Worm (Caenorhabditis elegans) whole organism, young adult: Measurements from ENCODE around the gene fip-2.

Experiments
- B0019.2 ChIP-seq: fragments of 200-800 bp; sonication (Bioruptor generic); conservative IDR thresholded peaks from 2 replicates; pipeline ENCODE4 v1.3.6; 2022; ENCODE audit warnings: missing genetic modification reagents, missing genetic modification characterization, missing compliant biosample characterization
- B0035.1 ChIP-seq: sonication (generic microtip); optimal IDR thresholded peaks from 2 replicates; lab custom pipeline; 2016; ENCODE audit warnings: missing genetic modification characterization, mild to moderate bottlenecking, missing compliant biosample characterization, missing genotype, missing genetic modification reagents
- B0261.1 ChIP-seq: sonication (generic microtip); optimal IDR thresholded peaks from 2 replicates; lab custom pipeline; 2016; ENCODE audit warnings: mild to moderate bottlenecking, missing genetic modification characterization, moderate library complexity, missing compliant biosample characterization
- B0336.3 ChIP-seq: fragments of 200-800 bp; sonication (Bioruptor generic); IDR thresholded peaks from 2 replicates; pipeline ENCODE4 v1.3.6; 2022; ENCODE audit warnings: missing genetic modification characterization, missing compliant biosample characterization
- C17E4.6 ChIP-seq: fragments of 200-800 bp; sonication (Bioruptor generic); IDR thresholded peaks from 2 replicates; pipeline ENCODE4 v1.3.6; 2022; ENCODE audit warnings: missing genetic modification reagents, missing genetic modification characterization, missing compliant biosample characterization
- F37B4.10 ChIP-seq: fragments of 200-800 bp; sonication (Bioruptor generic); IDR thresholded peaks from 2 replicates; pipeline ENCODE4 v1.3.6; 2022; ENCODE audit warnings: missing genetic modification characterization, missing compliant biosample characterization
- F55B11.4 ChIP-seq: sonication (generic microtip); optimal IDR thresholded peaks from 2 replicates; lab custom pipeline; 2016; ENCODE audit warnings: missing compliant biosample characterization, missing genetic modification characterization, borderline replicate concordance; ENCODE audit not compliant: insufficient read depth
- F57A8.1 ChIP-seq: fragments of 200-800 bp; sonication (Bioruptor generic); optimal IDR thresholded peaks from 2 replicates; lab custom pipeline; 2018; ENCODE audit warnings: mild to moderate bottlenecking, missing genetic modification characterization, moderate library complexity, missing compliant biosample characterization
- T07F8.4 ChIP-seq: sonication (generic microtip); optimal IDR thresholded peaks from 2 replicates; lab custom pipeline; 2016; ENCODE audit warnings: mild to moderate bottlenecking, missing genetic modification characterization, moderate library complexity, missing compliant biosample characterization
- Y53F4B.3 ChIP-seq: fragments of 200-800 bp; sonication (Bioruptor generic); IDR thresholded peaks from 2 replicates; pipeline ENCODE4 v1.3.6; 2022; ENCODE audit warnings: missing genetic modification reagents, missing genetic modification characterization, missing compliant biosample characterization
- ZK185.1 ChIP-seq: sonication (generic microtip); optimal IDR thresholded peaks from 2 replicates; lab custom pipeline; 2016; ENCODE audit warnings: mild to moderate bottlenecking, missing genetic modification characterization, missing compliant biosample characterization; ENCODE audit not compliant: poor library complexity, severe bottlenecking
- aptf-3 ChIP-seq: fragments of 200-800 bp; sonication (Bioruptor generic); IDR thresholded peaks from 2 replicates; pipeline ENCODE4 v1.3.6; 2022; ENCODE audit warnings: missing genetic modification characterization, missing compliant biosample characterization
- bed-1 ChIP-seq: fragments of 200-800 bp; sonication (Bioruptor generic); IDR thresholded peaks from 2 replicates; pipeline ENCODE4 v1.3.6; 2022; ENCODE audit warnings: missing genetic modification reagents, missing genetic modification characterization, missing compliant biosample characterization
- cebp-1 ChIP-seq, 2 experiments: fragments of 200-800 bp in 1 of 2; sonication (Bioruptor generic) in 1 of 2; sonication (generic microtip) in 1 of 2; IDR thresholded peaks in 1 of 2; optimal IDR thresholded peaks in 1 of 2; 2 replicates each; pipeline versions ENCODE4 v1.3.6 to Lab custom; 2017 to 2022; ENCODE audit warnings: missing compliant biosample characterization in 2 of 2, missing genetic modification characterization in 2 of 2, mild to moderate bottlenecking in 1 of 2, missing genetic modification reagents in 1 of 2, moderate library complexity in 1 of 2
- cebp-2 ChIP-seq: fragments of 200-800 bp; sonication (Bioruptor generic); IDR thresholded peaks from 2 replicates; pipeline ENCODE4 v1.3.6; 2022; ENCODE audit warnings: missing genetic modification characterization, missing compliant biosample characterization
- ceh-91 ChIP-seq: fragments of 200-800 bp; sonication (Bioruptor generic); IDR thresholded peaks from 2 replicates; pipeline ENCODE4 v1.3.6; 2022; ENCODE audit warnings: missing genetic modification reagents, missing genetic modification characterization, missing compliant biosample characterization
- chd-7 ChIP-seq: sonication (generic microtip); optimal IDR thresholded peaks from 2 replicates; lab custom pipeline; 2016; ENCODE audit warnings: mild to moderate bottlenecking, missing genetic modification characterization, moderate library complexity, missing compliant biosample characterization
- die-1 ChIP-seq: sonication (generic microtip); optimal IDR thresholded peaks from 2 replicates; lab custom pipeline; 2016; ENCODE audit warnings: missing genotype, mild to moderate bottlenecking, missing genetic modification characterization, missing compliant biosample characterization
- dpff-1 ChIP-seq: sonication (generic microtip); optimal IDR thresholded peaks from 2 replicates; lab custom pipeline; 2017; ENCODE audit warnings: mild to moderate bottlenecking, missing genetic modification characterization, missing compliant biosample characterization
- egl-18 ChIP-seq: fragments of 200-800 bp; sonication (Bioruptor generic); IDR thresholded peaks from 2 replicates; pipeline ENCODE4 v1.3.6; 2022; ENCODE audit warnings: missing genetic modification reagents, missing genetic modification characterization, missing compliant biosample characterization
- hmg-20 ChIP-seq: fragments of 200-800 bp; sonication (Bioruptor generic); IDR thresholded peaks from 2 replicates; pipeline ENCODE4 v1.3.6; 2022; ENCODE audit warnings: missing genetic modification reagents, missing genetic modification characterization, missing compliant biosample characterization
- lin-40 ChIP-seq: sonication (generic microtip); optimal IDR thresholded peaks from 2 replicates; lab custom pipeline; 2016; ENCODE audit warnings: missing genetic modification characterization, mild to moderate bottlenecking, missing compliant biosample characterization, missing genotype, missing genetic modification reagents
- madf-6 ChIP-seq: fragments of 200-800 bp; sonication (Bioruptor generic); IDR thresholded peaks from 2 replicates; pipeline ENCODE4 v1.3.6; 2022; ENCODE audit warnings: missing genetic modification reagents, missing genetic modification characterization, missing compliant biosample characterization
- nfya-2 ChIP-seq: fragments of 200-800 bp; sonication (Bioruptor generic); IDR thresholded peaks from 2 replicates; pipeline ENCODE4 v1.3.6; 2022; ENCODE audit warnings: missing genetic modification reagents, missing genetic modification characterization, missing compliant biosample characterization
- nhr-90 ChIP-seq: sonication (generic microtip); optimal IDR thresholded peaks from 2 replicates; lab custom pipeline; 2016; ENCODE audit warnings: missing genotype, mild to moderate bottlenecking, missing genetic modification characterization, missing compliant biosample characterization
- rcor-1 ChIP-seq: fragments of 200-800 bp; sonication (Bioruptor generic); IDR thresholded peaks from 2 replicates; pipeline ENCODE4 v1.3.6; 2022; ENCODE audit warnings: missing genetic modification reagents, missing genetic modification characterization, missing compliant biosample characterization
- snpc-1.1 ChIP-seq: sonication (generic microtip); optimal IDR thresholded peaks from 2 replicates; lab custom pipeline; 2017; ENCODE audit warnings: missing genetic modification characterization, mild to moderate bottlenecking, missing compliant biosample characterization, antibody characterized with exemption, moderate library complexity, missing genotype, missing genetic modification reagents; ENCODE audit not compliant: insufficient read depth
- snpc-1.3 ChIP-seq: sonication (generic microtip); optimal IDR thresholded peaks from 2 replicates; lab custom pipeline; 2017; ENCODE audit warnings: missing genetic modification characterization, mild to moderate bottlenecking, missing compliant biosample characterization, antibody characterized with exemption, moderate library complexity, missing genotype, missing genetic modification reagents; ENCODE audit not compliant: insufficient read depth
- snpc-4 ChIP-seq, 5 experiments: fragments of 150-350 bp in 1 of 5; sonication (generic microtip) in 4 of 5; optimal IDR thresholded peaks; 2 replicates each; lab custom pipeline; 2014 to 2018; ENCODE audit warnings: missing genetic modification characterization in 5 of 5, missing biosample characterization in 3 of 5, antibody characterized with exemption in 2 of 5, mild to moderate bottlenecking in 2 of 5, missing compliant biosample characterization in 2 of 5, missing genotype in 2 of 5, moderate library complexity in 2 of 5, missing genetic modification reagents in 1 of 5
- somi-1 ChIP-seq: fragments of 200-800 bp; sonication (Bioruptor generic); optimal IDR thresholded peaks from 2 replicates; lab custom pipeline; 2018; ENCODE audit warnings: mild to moderate bottlenecking, missing genetic modification characterization, missing compliant biosample characterization
- sptf-2 ChIP-seq: fragments of 200-800 bp; sonication (Bioruptor generic); optimal IDR thresholded peaks from 2 replicates; lab custom pipeline; 2018; ENCODE audit warnings: mild to moderate bottlenecking, missing genetic modification characterization, missing compliant biosample characterization
- zim-3 ChIP-seq: sonication (generic microtip); optimal IDR thresholded peaks from 2 replicates; lab custom pipeline; 2017; ENCODE audit warnings: mild to moderate bottlenecking, missing genetic modification characterization, moderate library complexity, missing compliant biosample characterization
- ztf-22 ChIP-seq: fragments of 200-800 bp; sonication (Bioruptor generic); optimal IDR thresholded peaks from 2 replicates; lab custom pipeline; 2018; ENCODE audit warnings: mild to moderate bottlenecking, missing genetic modification characterization, moderate library complexity, missing compliant biosample characterization
- ztf-25 ChIP-seq: fragments of 200-800 bp; sonication (Bioruptor generic); IDR thresholded peaks from 2 replicates; pipeline ENCODE4 v1.3.6; 2022; ENCODE audit warnings: missing genetic modification reagents, missing genetic modification characterization, missing compliant biosample characterization

Gene fip-2

ce11 chrV:9062341-9062740, 5.4 kb upstream of the fip-2 start, which contains the start of gene C25E10.12:
Gene C25E10.12, minus strand, starts transcription at chrV:9062441.
- TF ChIP-seq die-1 (tag; lab: Kevin White, UChicago) (no peak), B0019.2 (GFP tag; lab: Robert Waterston, UW) (no peak), bed-1 (GFP tag; lab: Robert Waterston, UW) (no peak), B0035.1 (no peak), madf-6 (no peak), F37B4.10 (GFP tag; lab: Robert Waterston, UW) (no peak), B0261.1 (no peak), nhr-90 (tag; lab: Kevin White, UChicago) (no peak), nfya-2 (GFP tag; lab: Robert Waterston, UW) (no peak), Y53F4B.3 (GFP tag; lab: Robert Waterston, UW) (no peak), C17E4.6 (GFP tag; lab: Robert Waterston, UW) (no peak), ZK185.1 (no peak), F57A8.1 (no peak), egl-18 (GFP tag; lab: Robert Waterston, UW) (no peak)

ce11 chrV:9063134-9063533, 4.6 kb upstream of the fip-2 start:
- no peak for TF ChIP-seq B0019.2 (GFP tag; lab: Robert Waterston, UW)
- TF ChIP-seq somi-1 (GFP tag; lab: Kevin White, UChicago), result no peak
- TF ChIP-seq T07F8.4, result no peak

- TF ChIP-seq cebp-2 (GFP tag; lab: Robert Waterston, UW) (no peak), ztf-25 (GFP tag; lab: Robert Waterston, UW) (no peak), hmg-20 (GFP tag; lab: Robert Waterston, UW) (no peak), cebp-1 (GFP tag; IDR thresholded peaks at IDR 0.05; lab: Robert Waterston, UW) (no peak), cebp-1 (tag; optimal IDR thresholded peaks at IDR 0.05; lab: Kevin White, UChicago) (peak; percentile 76), sptf-2 (no peak)
Observed at ce11 chrV:9065001-9065400, 2.8 kb upstream of the fip-2 start.

ce11 chrV:9065915-9066314, 1.9 kb upstream of the fip-2 start:
- TF ChIP-seq aptf-3 (GFP tag; lab: Robert Waterston, UW), result no peak
- TF ChIP-seq lin-40 (tag; lab: Kevin White, UChicago), result no peak
- TF ChIP-seq ztf-22 (GFP tag; lab: Kevin White, UChicago), result no peak
- no peak for TF ChIP-seq madf-6
- no peak for TF ChIP-seq B0336.3 (GFP tag; lab: Robert Waterston, UW)
- no peak for TF ChIP-seq snpc-4 (GFP tag; optimal IDR thresholded peaks at IDR 0.05; lab: Kevin White, UChicago)
- no peak for TF ChIP-seq snpc-4 (tag; optimal IDR thresholded peaks at IDR 0.05; lab: Kevin White, UChicago)
- TF ChIP-seq dpff-1 (tag; lab: Kevin White, UChicago), result no peak
- no peak for TF ChIP-seq B0261.1
- no peak for TF ChIP-seq chd-7
- no peak for TF ChIP-seq snpc-1.1 (tag; lab: Kevin White, UChicago)
- no peak for TF ChIP-seq rcor-1 (GFP tag; lab: Robert Waterston, UW)
- no peak for TF ChIP-seq B0035.1
- TF ChIP-seq ZK185.1, result no peak
- no peak for TF ChIP-seq F55B11.4 (tag; lab: Kevin White, UChicago)
- no peak for TF ChIP-seq ceh-91
- no peak for TF ChIP-seq snpc-1.3 (tag; lab: Kevin White, UChicago)
- TF ChIP-seq zim-3, result no peak
